Fruit fly (Drosophila melanogaster) whole organism, adult: ENCODE results near the gene CG17472.

Experiments
- cic ChIP-seq: fragments of 200-800 bp; sonication (Bioruptor generic); optimal IDR thresholded peaks from 2 replicates; lab custom pipeline; 2017; ENCODE audit warnings: missing biosample characterization, mild to moderate bottlenecking, missing genetic modification characterization, moderate library complexity
- kay ChIP-seq: fragments of 200-800 bp; sonication (Bioruptor generic); peaks from one replicate; lab custom pipeline; 2016; ENCODE audit warnings: missing biosample characterization, missing genetic modification characterization, borderline replicate concordance

DNA sequence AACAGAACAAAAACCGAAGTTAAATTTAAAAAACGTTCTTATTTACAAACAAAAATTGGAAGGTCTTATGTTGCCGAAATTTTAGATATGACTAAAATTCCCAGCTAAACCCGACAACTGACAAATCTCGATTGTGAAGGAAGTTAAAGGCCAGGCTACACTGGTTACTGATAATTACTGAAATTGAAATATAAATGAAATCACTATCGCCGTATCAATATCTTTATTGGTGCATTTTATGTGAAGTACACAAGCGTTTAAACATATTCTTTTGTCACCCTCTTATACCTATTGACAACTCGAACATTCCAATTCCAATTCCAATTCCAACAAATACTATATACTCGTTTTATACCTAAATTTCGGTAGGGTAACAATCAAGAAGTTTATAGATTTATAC is 8.8 kb downstream of the CG17472 start, which contains the start of gene CG17470:
- TF ChIP-seq cic (GFP tag; lab: Kevin White, UChicago) (no peak), kay (no peak)
